Worm (Caenorhabditis elegans) whole organism, mixed stage, embryonic: ENCODE data around the gene rme-6.

Experiments
- nhr-2 ChIP-seq: fragments of 150-350 bp; optimal IDR thresholded peaks from 2 replicates; lab custom pipeline; 2014; ENCODE audit warnings: missing biosample characterization, missing genetic modification characterization
- snpc-4 ChIP-seq: fragments of 150-350 bp; optimal IDR thresholded peaks from 2 replicates; lab custom pipeline; 2014; ENCODE audit warnings: missing biosample characterization, missing genetic modification characterization
- ztf-11 ChIP-seq: fragments of 150-350 bp; optimal IDR thresholded peaks from 2 replicates; lab custom pipeline; 2014; ENCODE audit warnings: missing biosample characterization, missing genetic modification characterization

DNA sequence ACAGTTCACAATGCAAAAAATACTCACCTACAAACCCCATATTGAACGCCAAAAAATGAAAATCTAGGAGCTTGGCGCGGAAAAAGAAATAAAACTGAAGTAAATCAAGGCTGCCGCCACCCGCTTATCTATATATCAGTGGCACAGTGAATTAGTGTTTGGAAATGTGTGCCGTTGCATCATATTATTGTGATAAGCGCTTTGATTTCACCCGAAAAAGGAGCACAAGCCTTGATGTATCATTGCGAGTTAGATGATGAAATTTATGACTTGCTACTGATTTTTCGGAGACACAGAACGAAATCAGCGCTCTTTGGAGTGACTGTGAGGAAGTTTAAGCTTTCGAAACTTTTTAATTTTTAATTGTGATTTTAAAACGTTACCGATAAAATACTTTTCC is 51.5 kb downstream of the rme-6 start, which contains the start of the genes R193.2 and R193.6:
- TF ChIP-seq ztf-11 (tag; lab: Kevin White, UChicago) = no peak
- no peak for TF ChIP-seq snpc-4 (tag; lab: Kevin White, UChicago)
- TF ChIP-seq nhr-2 (tag; lab: Kevin White, UChicago) = no peak
